Fruit fly (Drosophila melanogaster) whole organism, embryonic: ENCODE data around the gene Patsas.

Source experiments
- Atf6 ChIP-seq: fragments of 200-800 bp; sonication (Bioruptor generic); IDR thresholded peaks from 2 replicates; pipeline ENCODE4 v1.3.6; 2022; ENCODE audit warnings: missing biosample characterization, missing genetic modification characterization
- C15 ChIP-seq: fragments of 200-800 bp; sonication (Bioruptor generic); IDR thresholded peaks from 3 replicates; pipeline ENCODE4 v1.3.6; 2022; ENCODE audit warnings: missing biosample characterization, missing genetic modification characterization
- CG1024 ChIP-seq: fragments of 200-800 bp; sonication (Bioruptor generic); IDR thresholded peaks from 2 replicates; pipeline ENCODE4 v1.3.6; 2022; ENCODE audit warnings: missing biosample characterization, missing genetic modification characterization
- CG10366 ChIP-seq: fragments of 200-800 bp; sonication (Bioruptor generic); IDR thresholded peaks from 2 replicates; pipeline ENCODE4 v1.3.6; 2022; ENCODE audit warnings: missing biosample characterization, missing genetic modification characterization
- CG12219 ChIP-seq: fragments of 200-800 bp; sonication (Bioruptor generic); optimal IDR thresholded peaks from 3 replicates; lab custom pipeline; 2018; ENCODE audit warnings: missing biosample characterization, mild to moderate bottlenecking, missing genetic modification characterization
- CG14667 ChIP-seq: fragments of 200-800 bp; sonication (Bioruptor generic); IDR thresholded peaks from 2 replicates; pipeline ENCODE4 v1.3.6; 2022; ENCODE audit warnings: missing biosample characterization, missing genetic modification characterization
- CG16863 ChIP-seq: fragments of 200-800 bp; sonication (Bioruptor generic); optimal IDR thresholded peaks from 3 replicates; lab custom pipeline; 2016; ENCODE audit warnings: missing biosample characterization, missing genetic modification characterization
- CG30020 ChIP-seq: fragments of 200-800 bp; optimal IDR thresholded peaks from 2 replicates; lab custom pipeline; 2019; ENCODE audit warnings: missing biosample characterization, mild to moderate bottlenecking, missing genetic modification characterization, moderate library complexity
- CG30431 ChIP-seq: fragments of 200-800 bp; sonication (Bioruptor generic); optimal IDR thresholded peaks from 2 replicates; lab custom pipeline; 2017; ENCODE audit warnings: missing biosample characterization, missing genetic modification characterization
- CG31365 ChIP-seq: fragments of 200-800 bp; sonication (Bioruptor generic); optimal IDR thresholded peaks from 2 replicates; lab custom pipeline; 2018; ENCODE audit warnings: missing biosample characterization, mild to moderate bottlenecking, missing genetic modification characterization
- CG32767 ChIP-seq: fragments of 200-800 bp; sonication (Bioruptor generic); IDR thresholded peaks from 2 replicates; pipeline ENCODE4 v1.3.6; 2022; ENCODE audit warnings: missing biosample characterization, missing genetic modification characterization
- CG9437 ChIP-seq: fragments of 200-800 bp; sonication (Bioruptor generic); optimal IDR thresholded peaks from 2 replicates; lab custom pipeline; 2018; ENCODE audit warnings: missing biosample characterization, mild to moderate bottlenecking, missing genetic modification characterization
- CG9817 ChIP-seq: fragments of 200-800 bp; sonication (Bioruptor generic); optimal IDR thresholded peaks from 2 replicates; lab custom pipeline; 2018; ENCODE audit warnings: missing biosample characterization, mild to moderate bottlenecking, missing genetic modification characterization, moderate library complexity
- CG9876 ChIP-seq: fragments of 200-800 bp; sonication (Bioruptor generic); optimal IDR thresholded peaks from 2 replicates; lab custom pipeline; 2016; ENCODE audit warnings: missing biosample characterization, missing genetic modification characterization
- D ChIP-seq, 2 experiments: fragments of 200-800 bp in 1 of 2; fragments of >200 bp in 1 of 2; sonication (Bioruptor generic) in 1 of 2; optimal IDR thresholded peaks; 2 replicates in 1 of 2; 3 replicates in 1 of 2; lab custom pipeline; 2017; ENCODE audit warnings: mild to moderate bottlenecking in 1 of 2, missing biosample characterization in 1 of 2, missing genetic modification characterization in 1 of 2, missing genetic modification reagents in 1 of 2
- Deaf1 ChIP-seq: fragments of 200-800 bp; optimal IDR thresholded peaks from 3 replicates; lab custom pipeline; 2019; ENCODE audit warnings: missing biosample characterization, mild to moderate bottlenecking, missing genetic modification characterization, moderate library complexity
- Dip3 ChIP-seq: fragments of 200-800 bp; sonication (Bioruptor generic); optimal IDR thresholded peaks from 3 replicates; lab custom pipeline; 2016; ENCODE audit warnings: missing biosample characterization, missing genetic modification characterization
- Doc2 ChIP-seq: fragments of 200-800 bp; sonication (Bioruptor generic); IDR thresholded peaks from 2 replicates; pipeline ENCODE4 v1.3.6; 2022; ENCODE audit warnings: missing biosample characterization, missing genetic modification characterization
- H15 ChIP-seq: fragments of 200-800 bp; sonication (Bioruptor generic); IDR thresholded peaks from 3 replicates; pipeline ENCODE4 v1.3.6; 2022; ENCODE audit warnings: missing biosample characterization, missing genetic modification characterization
- HLH4C ChIP-seq: fragments of 200-800 bp; sonication (Bioruptor generic); IDR thresholded peaks from 3 replicates; pipeline ENCODE4 v1.3.6; 2022; ENCODE audit warnings: missing biosample characterization, missing genetic modification characterization; ENCODE audit not compliant: partially characterized antibody
- HmgZ ChIP-seq: fragments of 200-800 bp; sonication (Bioruptor generic); optimal IDR thresholded peaks from 2 replicates; lab custom pipeline; 2018; ENCODE audit warnings: missing biosample characterization, mild to moderate bottlenecking, missing genetic modification characterization
- Hr78 ChIP-seq, 2 experiments: fragments of 200-800 bp in 1 of 2; fragments of >200 bp in 1 of 2; sonication (Bioruptor generic) in 1 of 2; optimal IDR thresholded peaks; 2 replicates each; lab custom pipeline; 2017 to 2019; ENCODE audit warnings: missing biosample characterization in 2 of 2, missing genetic modification characterization in 2 of 2, mild to moderate bottlenecking in 1 of 2, moderate library complexity in 1 of 2
- Mad ChIP-seq: fragments of 200-800 bp; sonication (Bioruptor generic); optimal IDR thresholded peaks from 2 replicates; lab custom pipeline; 2016; ENCODE audit warnings: missing biosample characterization, missing genetic modification characterization
- Mes4 ChIP-seq: fragments of 200-800 bp; sonication (Bioruptor generic); optimal IDR thresholded peaks from 2 replicates; lab custom pipeline; 2016; ENCODE audit warnings: missing biosample characterization, missing genetic modification characterization
- Myb ChIP-seq: fragments of 200-800 bp; sonication (Bioruptor generic); optimal IDR thresholded peaks from 2 replicates; lab custom pipeline; 2016; ENCODE audit warnings: missing biosample characterization, missing genetic modification characterization
- Nf-YC ChIP-seq: fragments of 200-800 bp; optimal IDR thresholded peaks from 3 replicates; lab custom pipeline; 2019; ENCODE audit warnings: missing biosample characterization, mild to moderate bottlenecking, missing genetic modification characterization, moderate library complexity
- Pdp1 ChIP-seq, 2 experiments: fragments of 200-800 bp; sonication (Bioruptor generic); optimal IDR thresholded peaks; 3 replicates each; lab custom pipeline; 2016; ENCODE audit warnings: missing biosample characterization in 2 of 2, missing genetic modification characterization in 2 of 2, mild to moderate bottlenecking in 1 of 2, moderate library complexity in 1 of 2
- Poxn ChIP-seq: fragments of 200-800 bp; sonication (Bioruptor generic); IDR thresholded peaks from 2 replicates; pipeline ENCODE4 v1.3.6; 2022; ENCODE audit warnings: missing biosample characterization, missing genetic modification characterization
- Sry-β ChIP-seq: fragments of 200-800 bp; sonication (Bioruptor generic); optimal IDR thresholded peaks from 2 replicates; lab custom pipeline; 2018; ENCODE audit warnings: missing biosample characterization, mild to moderate bottlenecking, missing genetic modification characterization, moderate library complexity
- ab ChIP-seq: fragments of 200-800 bp; sonication (Bioruptor generic); optimal IDR thresholded peaks from 2 replicates; lab custom pipeline; 2016; ENCODE audit warnings: missing biosample characterization, missing genetic modification characterization
- ash1 ChIP-seq: fragments of 200-800 bp; sonication (Bioruptor generic); optimal IDR thresholded peaks from 2 replicates; lab custom pipeline; 2018; ENCODE audit warnings: missing biosample characterization, mild to moderate bottlenecking, missing genetic modification characterization
- cas ChIP-seq: fragments of 200-800 bp; sonication (Bioruptor generic); IDR thresholded peaks from 2 replicates; pipeline ENCODE4 v1.3.6; 2022; ENCODE audit warnings: missing biosample characterization, missing genetic modification characterization
- cato ChIP-seq: fragments of 200-800 bp; sonication (Bioruptor generic); optimal IDR thresholded peaks from 2 replicates; lab custom pipeline; 2016; ENCODE audit warnings: missing biosample characterization, missing genetic modification characterization, borderline replicate concordance
- chif ChIP-seq, 2 experiments: fragments of 200-800 bp; sonication (Bioruptor generic); optimal IDR thresholded peaks; 3 replicates each; lab custom pipeline; 2016; ENCODE audit warnings: missing biosample characterization in 2 of 2, missing genetic modification characterization in 2 of 2
- crol ChIP-seq: fragments of 200-800 bp; sonication (Bioruptor generic); IDR thresholded peaks from 2 replicates; pipeline ENCODE4 v1.3.6; 2022; ENCODE audit warnings: missing biosample characterization, missing genetic modification characterization
- dmrt11E ChIP-seq: fragments of 200-800 bp; sonication (Bioruptor generic); optimal IDR thresholded peaks from 3 replicates; lab custom pipeline; 2018; ENCODE audit warnings: missing biosample characterization, mild to moderate bottlenecking, missing genetic modification characterization, moderate library complexity
- en ChIP-seq: fragments of 200-800 bp; sonication (Bioruptor generic); optimal IDR thresholded peaks from 2 replicates; lab custom pipeline; 2016; ENCODE audit warnings: missing biosample characterization, missing genetic modification characterization
- fd96Cb ChIP-seq: fragments of 200-800 bp; sonication (Bioruptor generic); optimal IDR thresholded peaks from 2 replicates; lab custom pipeline; 2018; ENCODE audit warnings: missing biosample characterization, mild to moderate bottlenecking, missing genetic modification characterization, moderate library complexity
- jing ChIP-seq: fragments of 200-800 bp; sonication (Bioruptor generic); optimal IDR thresholded peaks from 2 replicates; lab custom pipeline; 2018; ENCODE audit warnings: missing biosample characterization, mild to moderate bottlenecking, missing genetic modification characterization
- kay ChIP-seq: fragments of 200-800 bp; sonication (Bioruptor generic); optimal IDR thresholded peaks from 2 replicates; lab custom pipeline; 2016; ENCODE audit warnings: missing biosample characterization, missing genetic modification characterization
- ken ChIP-seq: fragments of 200-800 bp; sonication (Bioruptor generic); IDR thresholded peaks from 3 replicates; pipeline ENCODE4 v1.3.6; 2022; ENCODE audit warnings: missing biosample characterization, missing genetic modification characterization
- klu ChIP-seq: fragments of 200-800 bp; sonication (Bioruptor generic); IDR thresholded peaks from 2 replicates; pipeline ENCODE4 v1.3.6; 2022; ENCODE audit warnings: missing biosample characterization, missing genetic modification characterization
- pros ChIP-seq: fragments of 200-800 bp; sonication (Bioruptor generic); optimal IDR thresholded peaks from 3 replicates; lab custom pipeline; 2019; ENCODE audit warnings: missing biosample characterization, mild to moderate bottlenecking, missing genetic modification characterization, moderate library complexity
- rib ChIP-seq: fragments of 200-800 bp; sonication (Bioruptor generic); IDR thresholded peaks from 2 replicates; pipeline ENCODE4 v1.3.6; 2022; ENCODE audit warnings: missing biosample characterization, missing genetic modification characterization
- ro ChIP-seq: fragments of 200-800 bp; sonication (Bioruptor generic); IDR thresholded peaks from 2 replicates; pipeline ENCODE4 v1.3.6; 2022; ENCODE audit warnings: missing biosample characterization, missing genetic modification characterization
- row ChIP-seq: fragments of 200-800 bp; sonication (Bioruptor generic); IDR thresholded peaks from 3 replicates; pipeline ENCODE4 v1.3.6; 2022; ENCODE audit warnings: missing biosample characterization, missing genetic modification characterization
- sens-2 ChIP-seq: fragments of 200-800 bp; sonication (Bioruptor generic); IDR thresholded peaks from 2 replicates; pipeline ENCODE4 v1.3.6; 2022; ENCODE audit warnings: missing biosample characterization, missing genetic modification characterization
- slou ChIP-seq: fragments of 200-800 bp; sonication (Bioruptor generic); optimal IDR thresholded peaks from 3 replicates; lab custom pipeline; 2016; ENCODE audit warnings: missing biosample characterization, missing genetic modification characterization
- sqz ChIP-seq: fragments of 200-800 bp; sonication (Bioruptor generic); optimal IDR thresholded peaks from 3 replicates; lab custom pipeline; 2018; ENCODE audit warnings: missing biosample characterization, mild to moderate bottlenecking, missing genetic modification characterization
- yki ChIP-seq: fragments of >200 bp; optimal IDR thresholded peaks from 3 replicates; lab custom pipeline; 2018
- zf30C ChIP-seq: fragments of 200-800 bp; sonication (Bioruptor generic); optimal IDR thresholded peaks from 3 replicates; lab custom pipeline; 2018; ENCODE audit warnings: missing biosample characterization, mild to moderate bottlenecking, missing genetic modification characterization
- zfh1 ChIP-seq: fragments of 200-800 bp; sonication (Bioruptor generic); IDR thresholded peaks from 3 replicates; pipeline ENCODE4 v1.3.6; 2022; ENCODE audit warnings: missing biosample characterization, missing genetic modification characterization

Patsas gene

dm6 chr2L:12055837-12056388 lies 47.2 kb downstream of the Patsas start, which contains the start of the genes JhI-21, RpL7-like and CG34164 (continued):
- TF ChIP-seq CG14667: no peak
- peak; percentile 35; the same call in 1 of the 2 replicates for TF ChIP-seq CG1024 (GFP tag; lab: Robert Waterston, UW)
- no peak for TF ChIP-seq CG16863 (GFP tag; lab: Kevin White, UChicago)
- TF ChIP-seq HmgZ (tag; lab: Kevin White, UChicago): no peak
- TF ChIP-seq Dip3 (GFP tag; lab: Kevin White, UChicago): no peak
- no peak for TF ChIP-seq Hr78 (GFP tag; optimal IDR thresholded peaks at IDR 0.05; lab: Kevin White, UChicago)
- TF ChIP-seq Myb (GFP tag; lab: Kevin White, UChicago): no peak
- peak; percentile 61; the same call in 2 of the 3 replicates for TF ChIP-seq HLH4C (GFP tag; lab: Robert Waterston, UW)
- TF ChIP-seq CG12219 (GFP tag; lab: Kevin White, UChicago): no peak
- TF ChIP-seq klu (GFP tag; lab: Robert Waterston, UW): no peak
- no peak for TF ChIP-seq Sry-β (GFP tag; lab: Kevin White, UChicago)
- TF ChIP-seq CG30431 (GFP tag; lab: Kevin White, UChicago): no peak
- TF ChIP-seq Nf-YC (tag; lab: Kevin White, UChicago): peak; percentile 11
- no peak for TF ChIP-seq cas (GFP tag; lab: Robert Waterston, UW)
- TF ChIP-seq CG30020 (tag; lab: Kevin White, UChicago): peak; percentile 2
- no peak for TF ChIP-seq dmrt11E (tag; lab: Kevin White, UChicago)
- TF ChIP-seq jing (GFP tag; lab: Kevin White, UChicago): no peak
- TF ChIP-seq sens-2: no peak
- TF ChIP-seq Mes4: no peak
- TF ChIP-seq chif (GFP tag; optimal IDR thresholded peaks at IDR 0.05; lab: Kevin White, UChicago): no peak
- TF ChIP-seq Doc2 (GFP tag; lab: Robert Waterston, UW): no peak
- TF ChIP-seq kay (GFP tag; lab: Kevin White, UChicago): no peak
- TF ChIP-seq crol (GFP tag; lab: Robert Waterston, UW): no peak
- TF ChIP-seq cato (GFP tag; lab: Kevin White, UChicago): no peak
- no peak for TF ChIP-seq ash1 (GFP tag; lab: Kevin White, UChicago)
- no peak for TF ChIP-seq CG32767 (GFP tag; lab: Robert Waterston, UW)
- peak; percentile 94 for TF ChIP-seq sqz (GFP tag; lab: Kevin White, UChicago)
- no peak for TF ChIP-seq ro
- no peak for TF ChIP-seq D (optimal IDR thresholded peaks at IDR 0.05; lab: Kevin White, UChicago)
- TF ChIP-seq D (GFP tag; optimal IDR thresholded peaks at IDR 0.05; lab: Kevin White, UChicago): no peak
- no peak for TF ChIP-seq fd96Cb
- TF ChIP-seq Poxn: no peak
- TF ChIP-seq zf30C (GFP tag; lab: Kevin White, UChicago): no peak
- TF ChIP-seq Atf6 (GFP tag; lab: Robert Waterston, UW): no peak
- no peak for TF ChIP-seq row (GFP tag; lab: Robert Waterston, UW)
- TF ChIP-seq pros (GFP tag; lab: Kevin White, UChicago): no peak
- TF ChIP-seq rib: no peak
- no peak for TF ChIP-seq CG9817 (tag; lab: Kevin White, UChicago)
- TF ChIP-seq CG10366: no peak
- no peak for TF ChIP-seq ken (GFP tag; lab: Robert Waterston, UW)
- TF ChIP-seq CG9876: no peak
- TF ChIP-seq CG31365 (tag; lab: Kevin White, UChicago): no peak
- peak; percentile 30; the same call in 1 of the 3 replicates for TF ChIP-seq zfh1
- no peak for TF ChIP-seq en
- no peak for TF ChIP-seq slou (GFP tag; lab: Kevin White, UChicago)
- TF ChIP-seq Mad (GFP tag; lab: Kevin White, UChicago): no peak
- no peak for TF ChIP-seq H15 (GFP tag; lab: Robert Waterston, UW)
- peak; percentile 89 for TF ChIP-seq yki (lab: Kevin White, UChicago)
- TF ChIP-seq Pdp1 (GFP tag; optimal IDR thresholded peaks at IDR 0.05; lab: Kevin White, UChicago): peak in 1 of 2 experiments; percentile 51
- no peak for TF ChIP-seq Deaf1 (tag; lab: Kevin White, UChicago)
- no peak for TF ChIP-seq CG9437 (GFP tag; lab: Kevin White, UChicago)
- no peak for TF ChIP-seq C15
- TF ChIP-seq ab (GFP tag; lab: Kevin White, UChicago): no peak
